Fruit fly (Drosophila melanogaster) whole organism, prepupa: Measurements from ENCODE around the gene CG15358.

Experiments
- CG10631 ChIP-seq: fragments of 200-800 bp; sonication (Bioruptor generic); optimal IDR thresholded peaks from 2 replicates; lab custom pipeline; 2016; ENCODE audit warnings: missing biosample characterization, missing genetic modification characterization
- CG10669 ChIP-seq: fragments of 200-800 bp; sonication (Bioruptor generic); optimal IDR thresholded peaks from 3 replicates; lab custom pipeline; 2018; ENCODE audit warnings: missing biosample characterization, mild to moderate bottlenecking, missing genetic modification characterization, moderate library complexity
- CG11762 ChIP-seq: fragments of 200-800 bp; sonication (Bioruptor generic); optimal IDR thresholded peaks from 3 replicates; lab custom pipeline; 2016; ENCODE audit warnings: missing biosample characterization, missing genetic modification characterization; ENCODE audit not compliant: insufficient read depth
- CG11902 ChIP-seq: fragments of 200-800 bp; sonication (Bioruptor generic); optimal IDR thresholded peaks from 3 replicates; lab custom pipeline; 2016; ENCODE audit warnings: missing biosample characterization, missing genetic modification characterization
- CG1621 ChIP-seq: fragments of 200-800 bp; sonication (Bioruptor generic); optimal IDR thresholded peaks from 3 replicates; lab custom pipeline; 2018; ENCODE audit warnings: missing biosample characterization, mild to moderate bottlenecking, missing genetic modification characterization
- CG3032 ChIP-seq: fragments of 200-800 bp; optimal IDR thresholded peaks from 2 replicates; lab custom pipeline; 2019; ENCODE audit warnings: missing biosample characterization, mild to moderate bottlenecking, missing genetic modification characterization, moderate library complexity
- CG31627 ChIP-seq: fragments of 200-800 bp; sonication (Bioruptor generic); optimal IDR thresholded peaks from 3 replicates; lab custom pipeline; 2016; ENCODE audit warnings: missing biosample characterization, missing genetic modification characterization
- CG32006 ChIP-seq: fragments of 200-800 bp; sonication (Bioruptor generic); optimal IDR thresholded peaks from 3 replicates; lab custom pipeline; 2017; ENCODE audit warnings: missing biosample characterization, mild to moderate bottlenecking, missing genetic modification characterization
- CG4318 ChIP-seq: fragments of 200-800 bp; sonication (Bioruptor generic); optimal IDR thresholded peaks from 3 replicates; lab custom pipeline; 2017; ENCODE audit warnings: missing biosample characterization, mild to moderate bottlenecking, missing genetic modification characterization
- CG6163 ChIP-seq: fragments of 200-800 bp; sonication (Bioruptor generic); IDR thresholded peaks from 3 replicates; pipeline ENCODE4 v1.3.6; 2022; ENCODE audit warnings: missing biosample characterization, missing genetic modification characterization
- CG6792 ChIP-seq: fragments of 200-800 bp; sonication (Bioruptor generic); optimal IDR thresholded peaks from 3 replicates; lab custom pipeline; 2016; ENCODE audit warnings: missing biosample characterization, missing genetic modification characterization
- CG6808 ChIP-seq: fragments of 200-800 bp; sonication (Bioruptor generic); optimal IDR thresholded peaks from 3 replicates; lab custom pipeline; 2017; ENCODE audit warnings: missing biosample characterization, missing genetic modification characterization, mild to moderate bottlenecking, moderate library complexity, missing genetic modification reagents
- CG6854 ChIP-seq: fragments of 200-800 bp; sonication (Bioruptor generic); optimal IDR thresholded peaks from 2 replicates; lab custom pipeline; 2017; ENCODE audit warnings: missing biosample characterization, mild to moderate bottlenecking, missing genetic modification characterization
- CG8119 ChIP-seq: fragments of 200-800 bp; sonication (Bioruptor generic); IDR thresholded peaks from 3 replicates; pipeline ENCODE4 v1.3.6; 2022; ENCODE audit warnings: missing biosample characterization, missing genetic modification characterization
- CG9139 ChIP-seq: fragments of 200-800 bp; sonication (Bioruptor generic); optimal IDR thresholded peaks from 3 replicates; lab custom pipeline; 2017; ENCODE audit warnings: missing biosample characterization, mild to moderate bottlenecking, missing genetic modification characterization
- Eip75B ChIP-seq: fragments of 200-800 bp; sonication (Bioruptor generic); optimal IDR thresholded peaks from 3 replicates; lab custom pipeline; 2016; ENCODE audit warnings: missing biosample characterization, missing genetic modification characterization
- Eip78C ChIP-seq: fragments of 200-800 bp; sonication (Bioruptor generic); peaks from one replicate; lab custom pipeline; 2016; ENCODE audit warnings: missing biosample characterization, missing genetic modification characterization
- Eip93F ChIP-seq: fragments of 200-800 bp; sonication (Bioruptor generic); optimal IDR thresholded peaks from 2 replicates; lab custom pipeline; 2016; ENCODE audit warnings: missing biosample characterization, mild to moderate bottlenecking, missing genetic modification characterization
- Ets21C ChIP-seq: fragments of 200-800 bp; sonication (Bioruptor generic); optimal IDR thresholded peaks from 3 replicates; lab custom pipeline; 2016; ENCODE audit warnings: missing biosample characterization, missing genetic modification characterization
- Ets96B ChIP-seq: fragments of 200-800 bp; optimal IDR thresholded peaks from 2 replicates; lab custom pipeline; 2019; ENCODE audit warnings: missing biosample characterization, mild to moderate bottlenecking, missing genetic modification characterization, moderate library complexity
- Hr4 ChIP-seq: fragments of 200-800 bp; sonication (Bioruptor generic); optimal IDR thresholded peaks from 3 replicates; lab custom pipeline; 2016; ENCODE audit warnings: missing biosample characterization, missing genetic modification characterization
- Met ChIP-seq: fragments of 200-800 bp; sonication (Bioruptor generic); optimal IDR thresholded peaks from 3 replicates; lab custom pipeline; 2016; ENCODE audit warnings: missing biosample characterization, missing genetic modification characterization
- Sox102F ChIP-seq: fragments of 200-800 bp; sonication (Bioruptor generic); optimal IDR thresholded peaks from 2 replicates; lab custom pipeline; 2016; ENCODE audit warnings: missing biosample characterization, mild to moderate bottlenecking, missing genetic modification characterization
- achi ChIP-seq: fragments of 200-800 bp; sonication (Bioruptor generic); optimal IDR thresholded peaks from 3 replicates; lab custom pipeline; 2016; ENCODE audit warnings: missing biosample characterization, missing genetic modification characterization
- acj6 ChIP-seq: fragments of 200-800 bp; sonication (Bioruptor generic); optimal IDR thresholded peaks from 3 replicates; lab custom pipeline; 2016; ENCODE audit warnings: missing biosample characterization, missing genetic modification characterization
- dsx ChIP-seq: fragments of 200-800 bp; optimal IDR thresholded peaks from 3 replicates; lab custom pipeline; 2019; ENCODE audit warnings: missing biosample characterization, mild to moderate bottlenecking, missing genetic modification characterization, moderate library complexity; ENCODE audit not compliant: poor library complexity, severe bottlenecking
- eg ChIP-seq: fragments of 200-800 bp; sonication (Bioruptor generic); IDR thresholded peaks from 3 replicates; pipeline ENCODE4 v1.3.6; 2022; ENCODE audit warnings: missing biosample characterization, missing genetic modification characterization
- esn ChIP-seq: fragments of 200-800 bp; sonication (Bioruptor generic); optimal IDR thresholded peaks from 2 replicates; lab custom pipeline; 2016; ENCODE audit warnings: missing biosample characterization, mild to moderate bottlenecking, missing genetic modification characterization, moderate library complexity
- fd59A ChIP-seq: fragments of 200-800 bp; sonication (Bioruptor generic); optimal IDR thresholded peaks from 2 replicates; lab custom pipeline; 2017; ENCODE audit warnings: missing biosample characterization, mild to moderate bottlenecking, missing genetic modification characterization, missing genetic modification reagents
- fkh ChIP-seq: fragments of 200-800 bp; sonication (Bioruptor generic); optimal IDR thresholded peaks from 3 replicates; lab custom pipeline; 2017; ENCODE audit warnings: missing biosample characterization, mild to moderate bottlenecking, missing genetic modification characterization, moderate library complexity
- lz ChIP-seq: fragments of 200-800 bp; sonication (Bioruptor generic); optimal IDR thresholded peaks from 3 replicates; lab custom pipeline; 2016; ENCODE audit warnings: missing biosample characterization, missing genetic modification characterization
- salr ChIP-seq, 2 experiments: fragments of 200-800 bp; sonication (Bioruptor generic); optimal IDR thresholded peaks; 3 replicates each; lab custom pipeline; 2016 to 2018; ENCODE audit warnings: missing biosample characterization in 2 of 2, missing genetic modification characterization in 2 of 2, mild to moderate bottlenecking in 1 of 2
- spab ChIP-seq: fragments of 200-800 bp; sonication (Bioruptor generic); optimal IDR thresholded peaks from 2 replicates; lab custom pipeline; 2017; ENCODE audit warnings: missing biosample characterization, mild to moderate bottlenecking, missing genetic modification characterization, missing genetic modification reagents
- ss ChIP-seq, 2 experiments: fragments of 200-800 bp; sonication (Bioruptor generic); optimal IDR thresholded peaks; 2 replicates in 1 of 2; 3 replicates in 1 of 2; lab custom pipeline; 2017 to 2018; ENCODE audit warnings: mild to moderate bottlenecking in 2 of 2, missing biosample characterization in 2 of 2, missing genetic modification characterization in 2 of 2, moderate library complexity in 1 of 2
- svp ChIP-seq: fragments of 200-800 bp; sonication (Bioruptor generic); peaks from one replicate; lab custom pipeline; 2016; ENCODE audit warnings: missing biosample characterization, missing genetic modification characterization

The CG15358 gene

DNA sequence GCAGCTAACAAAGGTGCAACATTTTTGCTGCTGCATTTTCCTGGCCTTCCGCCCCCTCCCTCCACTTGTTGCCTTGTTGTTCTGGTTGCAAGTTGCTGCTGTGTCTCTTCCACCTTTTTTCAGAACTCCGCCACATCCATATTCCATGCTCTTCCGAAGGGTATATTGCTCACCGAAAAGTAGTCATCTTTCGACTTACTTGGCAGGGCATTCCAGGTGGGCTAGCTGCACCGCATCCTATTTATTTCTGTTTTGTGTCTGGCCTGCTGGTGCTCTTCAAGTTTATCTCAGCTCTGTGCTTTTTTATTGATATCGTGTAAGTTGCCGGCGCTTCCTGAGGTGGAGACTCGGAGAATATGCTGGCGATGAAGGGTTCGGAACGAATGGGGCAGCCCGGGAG lies 4.7 kb upstream of the CG15358 start (continued):
- TF ChIP-seq CG6808 (GFP tag; lab: Kevin White, UChicago) (peak; percentile 32), Sox102F (GFP tag; lab: Kevin White, UChicago) (peak; percentile 66), lz (GFP tag; lab: Kevin White, UChicago) (peak; percentile 46), CG6792 (GFP tag; lab: Kevin White, UChicago) (peak; percentile 58), CG32006 (GFP tag; lab: Kevin White, UChicago) (no peak), Eip93F (GFP tag; lab: Kevin White, UChicago) (no peak), ss (GFP tag; optimal IDR thresholded peaks at IDR 0.05; lab: Kevin White, UChicago) (peak; percentile 46), CG6163 (0 out of 3 replicates have a peak, but pooled peaks have one; percentile 35), dsx (GFP tag; lab: Kevin White, UChicago) (peak; percentile 70), Eip75B (GFP tag; lab: Kevin White, UChicago) (peak; percentile 64), CG10631 (peak; percentile 62), CG6854 (peak; percentile 2), CG11902 (GFP tag; lab: Kevin White, UChicago) (no peak), CG11762 (GFP tag; lab: Kevin White, UChicago) (no peak), esn (GFP tag; lab: Kevin White, UChicago) (peak; percentile 63), Ets96B (tag; lab: Kevin White, UChicago) (peak; percentile 53), Hr4 (GFP tag; lab: Kevin White, UChicago) (no peak), acj6 (GFP tag; lab: Kevin White, UChicago) (peak; percentile 41), CG31627 (GFP tag; lab: Kevin White, UChicago) (peak; percentile 51), svp (GFP tag; lab: Kevin White, UChicago) (peak; percentile 74), achi (GFP tag; lab: Kevin White, UChicago) (peak; percentile 34), salr (GFP tag; optimal IDR thresholded peaks at IDR 0.05; lab: Kevin White, UChicago) (peak in 1 of 2 experiments; percentile 35), Ets21C (peak; percentile 36)

DNA sequence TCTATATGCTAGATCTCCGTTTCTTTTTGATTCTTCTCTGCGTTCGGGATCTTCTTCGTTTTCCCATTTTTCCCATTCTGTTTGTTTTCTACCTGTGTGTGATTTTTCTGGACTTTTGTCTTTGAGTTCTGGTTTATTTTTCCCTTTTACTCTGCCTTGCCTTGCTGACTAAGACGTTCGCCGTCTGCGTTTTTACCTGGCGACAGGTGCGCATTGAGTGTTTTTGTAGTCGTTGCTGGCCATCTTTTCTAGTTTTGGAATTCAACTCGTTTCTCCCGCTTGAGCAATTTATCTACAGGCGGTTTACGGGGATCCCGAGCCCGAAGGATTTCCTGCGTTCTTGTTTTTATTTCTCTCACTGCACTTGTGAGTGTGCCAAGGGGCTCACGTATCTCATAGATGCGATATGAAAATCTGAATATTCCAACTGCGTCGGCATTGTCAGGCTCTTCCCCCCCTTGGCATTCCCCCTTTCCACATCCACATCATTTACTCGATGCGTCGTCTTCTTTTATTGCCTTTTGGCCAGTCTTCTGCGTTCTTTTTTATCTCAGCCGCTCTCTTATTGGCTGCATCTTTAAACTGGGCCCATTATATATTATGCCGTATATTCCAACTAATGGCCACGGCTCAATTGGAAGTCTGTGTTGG lies 3.6 kb upstream of the CG15358 start:
- peak; percentile 21 for TF ChIP-seq fd59A (GFP tag; lab: Kevin White, UChicago)
- peak; percentile 21 for TF ChIP-seq CG9139 (GFP tag; lab: Kevin White, UChicago)
- TF ChIP-seq dsx (GFP tag; lab: Kevin White, UChicago) = peak; percentile 42
- TF ChIP-seq CG3032 (tag; lab: Kevin White, UChicago) = peak; percentile 50
- no peak for TF ChIP-seq CG6792 (GFP tag; lab: Kevin White, UChicago)
- peak; percentile 61 for TF ChIP-seq CG1621 (tag; lab: Kevin White, UChicago)
- TF ChIP-seq CG4318 = no peak
- TF ChIP-seq CG6808 (GFP tag; lab: Kevin White, UChicago) = peak; percentile 49
- no peak for TF ChIP-seq eg (GFP tag; lab: Robert Waterston, UW)
- TF ChIP-seq fkh (GFP tag; lab: Kevin White, UChicago) = no peak
- TF ChIP-seq CG10669 (GFP tag; lab: Kevin White, UChicago) = peak; percentile 11
- TF ChIP-seq Ets96B (tag; lab: Kevin White, UChicago) = peak; percentile 36
- TF ChIP-seq salr (GFP tag; optimal IDR thresholded peaks at IDR 0.05; lab: Kevin White, UChicago) = peak in 1 of 2 experiments; percentile 1
- peak; percentile 44; the same call in 2 of the 3 replicates for TF ChIP-seq CG6163
- peak; percentile 57 to 58 for TF ChIP-seq ss (GFP tag; optimal IDR thresholded peaks at IDR 0.05; lab: Kevin White, UChicago)
- TF ChIP-seq spab (GFP tag; lab: Kevin White, UChicago) = peak; percentile 51
- peak; percentile 24 for TF ChIP-seq Eip78C
- no peak for TF ChIP-seq CG6854

DNA sequence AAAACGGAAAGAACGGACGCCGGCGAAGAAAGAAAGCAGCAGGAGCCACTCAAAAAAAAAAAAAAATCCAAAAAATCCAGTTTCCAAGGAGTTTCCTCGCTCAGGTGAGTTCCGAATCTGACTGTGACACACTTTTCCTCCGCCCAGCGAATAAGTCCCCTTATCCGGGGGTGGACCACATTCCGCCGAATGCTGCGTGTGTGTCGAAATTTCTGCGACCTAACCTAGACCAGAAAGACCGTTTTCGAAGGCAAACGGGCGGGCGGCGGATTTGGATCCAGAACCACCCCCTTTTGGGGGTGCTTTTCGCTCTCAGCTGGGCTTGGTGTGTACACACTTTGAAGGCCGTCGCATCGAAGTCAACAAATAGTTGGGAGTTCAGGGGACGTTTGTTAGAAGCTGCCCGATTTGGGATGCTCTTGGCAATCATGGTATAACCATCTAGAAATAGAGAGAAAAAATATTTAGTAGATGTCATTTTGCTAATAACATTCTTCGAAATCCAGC lies 2.3 kb upstream of the CG15358 start:
- TF ChIP-seq CG8119 (GFP tag; lab: Robert Waterston, UW) = no peak
- no peak for TF ChIP-seq CG6808 (GFP tag; lab: Kevin White, UChicago)
- no peak for TF ChIP-seq spab (GFP tag; lab: Kevin White, UChicago)
- no peak for TF ChIP-seq Eip75B (GFP tag; lab: Kevin White, UChicago)
- TF ChIP-seq Eip78C = no peak
- TF ChIP-seq Met = no peak
- no peak for TF ChIP-seq CG4318
- no peak for TF ChIP-seq Ets96B (tag; lab: Kevin White, UChicago)
